Worm (Caenorhabditis elegans): ENCODE measurements around the gene ZK1320.5.

DNA sequence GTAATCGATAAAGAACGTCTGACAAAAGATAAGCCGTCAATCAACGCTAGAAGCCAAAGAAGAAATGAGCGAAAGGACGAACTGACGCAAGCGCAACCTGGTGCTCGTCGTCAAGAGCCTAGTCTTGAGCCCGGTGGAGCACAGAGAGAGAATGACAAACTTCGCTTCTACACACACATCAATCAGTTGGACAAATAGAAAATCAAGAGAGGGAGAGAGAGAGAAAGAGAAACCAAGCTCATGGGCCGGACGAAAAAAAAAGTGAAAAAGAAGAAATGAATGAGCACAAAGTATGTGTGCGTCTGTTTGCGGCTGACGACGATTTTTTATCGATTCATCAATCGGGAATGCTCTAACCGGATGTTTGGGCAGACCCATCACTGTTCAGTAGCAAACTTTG is 44.4 kb downstream of the ZK1320.5 start:
- TF ChIP-seq zag-1 (tag; optimal IDR thresholded peaks at IDR 0.05) (no peak), mdl-1 (tag; optimal IDR thresholded peaks at IDR 0.05) (no peak), egl-27 (tag; optimal IDR thresholded peaks at IDR 0.05) (no peak), aly-2 (tag; optimal IDR thresholded peaks at IDR 0.05) (no peak), lin-15B (tag; optimal IDR thresholded peaks at IDR 0.05) (no peak)

Measured in whole organism, L3 larva.